Worm (Caenorhabditis elegans) whole organism, late embryonic: ENCODE measurements around the gene C10C5.4.

Experiments
- ceh-48 ChIP-seq: sonication (generic microtip); optimal IDR thresholded peaks from 2 replicates; lab custom pipeline; 2016; ENCODE audit warnings: missing genetic modification characterization, inconsistent platforms, missing compliant biosample characterization
- elt-4 ChIP-seq: sonication (generic microtip); optimal IDR thresholded peaks from 2 replicates; lab custom pipeline; 2016; ENCODE audit warnings: missing genetic modification characterization, missing compliant biosample characterization
- fkh-10 ChIP-seq: fragments of 150-350 bp; optimal IDR thresholded peaks from 2 replicates; lab custom pipeline; 2014; ENCODE audit warnings: missing biosample characterization, missing genetic modification reagents, missing genetic modification characterization
- fkh-6 ChIP-seq: sonication (generic microtip); optimal IDR thresholded peaks from 2 replicates; lab custom pipeline; 2016; ENCODE audit warnings: missing genetic modification characterization, missing compliant biosample characterization
- hlh-30 ChIP-seq: sonication (generic microtip); optimal IDR thresholded peaks from 2 replicates; lab custom pipeline; 2017; ENCODE audit warnings: antibody characterized with exemption, missing genetic modification characterization, missing compliant biosample characterization; ENCODE audit not compliant: insufficient read depth
- hlh-8 ChIP-seq: sonication (generic microtip); optimal IDR thresholded peaks from 2 replicates; lab custom pipeline; 2016; ENCODE audit warnings: missing genotype, missing genetic modification characterization, missing compliant biosample characterization
- nfya-1 ChIP-seq: sonication (generic microtip); optimal IDR thresholded peaks from 2 replicates; lab custom pipeline; 2017; ENCODE audit warnings: missing genetic modification characterization, mild to moderate bottlenecking, missing compliant biosample characterization, antibody characterized with exemption, moderate library complexity
- nhr-11 ChIP-seq: fragments of 150-350 bp; optimal IDR thresholded peaks from 2 replicates; lab custom pipeline; 2014; ENCODE audit warnings: missing biosample characterization, missing genetic modification characterization
- pat-9 ChIP-seq: fragments of 200-800 bp; sonication (Bioruptor generic); optimal IDR thresholded peaks from 2 replicates; lab custom pipeline; 2018; ENCODE audit warnings: mild to moderate bottlenecking, missing genetic modification characterization, moderate library complexity, missing compliant biosample characterization
- ref-2 ChIP-seq: sonication (generic microtip); optimal IDR thresholded peaks from 2 replicates; lab custom pipeline; 2016; ENCODE audit warnings: missing genetic modification characterization, missing compliant biosample characterization
- sox-4 ChIP-seq: sonication (generic microtip); optimal IDR thresholded peaks from 2 replicates; lab custom pipeline; 2017; ENCODE audit warnings: mild to moderate bottlenecking, missing genetic modification characterization, inconsistent platforms, missing compliant biosample characterization
- ztf-16 ChIP-seq: sonication (generic microtip); optimal IDR thresholded peaks from 2 replicates; lab custom pipeline; 2017; ENCODE audit warnings: missing genetic modification characterization, missing compliant biosample characterization

- TF ChIP-seq nhr-11 (no peak), fkh-10 (GFP tag; lab: Kevin White, UChicago) (no peak), fkh-6 (tag; lab: Kevin White, UChicago) (no peak), hlh-8 (tag; lab: Kevin White, UChicago) (no peak), ref-2 (no peak), pat-9 (no peak), nfya-1 (no peak), ztf-16 (tag; lab: Kevin White, UChicago) (no peak), hlh-30 (no peak), ceh-48 (tag; lab: Kevin White, UChicago) (no peak), sox-4 (tag; lab: Kevin White, UChicago) (no peak), elt-4 (tag; lab: Kevin White, UChicago) (no peak)
Observed at ce11 chrIV:9398512-9398911, 20.2 kb downstream of the C10C5.4 start, which contains the start of gene F56D5.2.
